Worm (Caenorhabditis elegans): ENCODE results near the gene C25G6.4.

ce11 chrX:1202638-1203037 is 47.0 kb downstream of the C25G6.4 start:
- TF ChIP-seq ztf-11 (tag; optimal IDR thresholded peaks at IDR 0.05) (no peak), aly-2 (tag; optimal IDR thresholded peaks at IDR 0.05) (no peak), lin-39 (tag; optimal IDR thresholded peaks at IDR 0.05) (no peak), elt-3 (tag; optimal IDR thresholded peaks at IDR 0.05) (no peak)

Data from whole organism, L2 larva.